Worm (Caenorhabditis elegans) whole organism, L3 larva: ENCODE measurements around the gene E01G4.6.

Experiments
- R02D3.7 ChIP-seq: fragments of 150-350 bp; optimal IDR thresholded peaks from 2 replicates; lab custom pipeline; 2014; ENCODE audit warnings: missing biosample characterization, missing genetic modification characterization
- ZK546.5 ChIP-seq: sonication (generic microtip); optimal IDR thresholded peaks from 2 replicates; lab custom pipeline; 2017; ENCODE audit warnings: missing biosample characterization, missing genetic modification characterization
- aly-2 ChIP-seq: fragments of 150-350 bp; optimal IDR thresholded peaks from 2 replicates; lab custom pipeline; 2014; ENCODE audit warnings: missing biosample characterization, missing genetic modification characterization
- ama-1 ChIP-seq: fragments of 150-350 bp; optimal IDR thresholded peaks from 2 replicates; lab custom pipeline; 2018
- ceh-16 ChIP-seq: sonication (generic microtip); optimal IDR thresholded peaks from 2 replicates; lab custom pipeline; 2017; ENCODE audit warnings: missing biosample characterization, missing genetic modification characterization
- ceh-28 ChIP-seq: fragments of 150-350 bp; optimal IDR thresholded peaks from 2 replicates; lab custom pipeline; 2014; ENCODE audit warnings: missing biosample characterization, missing genetic modification reagents, missing genetic modification characterization
- ceh-9 ChIP-seq: sonication (generic microtip); optimal IDR thresholded peaks from 2 replicates; lab custom pipeline; 2018; ENCODE audit warnings: missing biosample characterization, missing genetic modification characterization
- egl-27 ChIP-seq: sonication (generic microtip); optimal IDR thresholded peaks from 4 replicates; lab custom pipeline; 2017; ENCODE audit warnings: missing biosample characterization, missing genetic modification reagents, missing genetic modification characterization
- egl-5 ChIP-seq: fragments of 150-350 bp; optimal IDR thresholded peaks from 2 replicates; lab custom pipeline; 2017; ENCODE audit warnings: missing biosample characterization, missing genetic modification reagents, missing genetic modification characterization, inconsistent platforms
- elt-1 ChIP-seq: fragments of 150-350 bp; optimal IDR thresholded peaks from 2 replicates; lab custom pipeline; 2014; ENCODE audit warnings: missing biosample characterization, missing genetic modification characterization
- elt-3 ChIP-seq, 3 experiments: fragments of 150-350 bp in 1 of 3; sonication (generic microtip) in 2 of 3; optimal IDR thresholded peaks; 2 replicates in 2 of 3; 4 replicates in 1 of 3; lab custom pipeline; 2014 to 2017; ENCODE audit warnings: missing biosample characterization in 3 of 3, missing genetic modification characterization in 3 of 3
- eor-1 ChIP-seq, 2 experiments: fragments of 150-350 bp; optimal IDR thresholded peaks; 2 replicates each; lab custom pipeline; 2014 to 2018; ENCODE audit warnings: missing biosample characterization in 2 of 2, missing genetic modification characterization in 2 of 2
- fkh-10 ChIP-seq: sonication (generic microtip); optimal IDR thresholded peaks from 2 replicates; lab custom pipeline; 2017; ENCODE audit warnings: missing biosample characterization, missing genetic modification reagents, missing genetic modification characterization
- fkh-2 ChIP-seq: fragments of 150-350 bp; optimal IDR thresholded peaks from 2 replicates; lab custom pipeline; 2014; ENCODE audit warnings: missing biosample characterization, missing genetic modification reagents, missing genetic modification characterization
- hmg-11 ChIP-seq: sonication (generic microtip); optimal IDR thresholded peaks from 2 replicates; lab custom pipeline; 2016; ENCODE audit warnings: missing genetic modification characterization, missing compliant biosample characterization
- lin-15B ChIP-seq: fragments of 150-350 bp; optimal IDR thresholded peaks from 2 replicates; lab custom pipeline; 2014; ENCODE audit warnings: missing biosample characterization, missing genetic modification characterization
- lin-39 ChIP-seq: fragments of 150-350 bp; optimal IDR thresholded peaks from 2 replicates; lab custom pipeline; 2018; ENCODE audit warnings: missing biosample characterization, missing genetic modification reagents, missing genetic modification characterization
- lsy-12 ChIP-seq: sonication (generic microtip); optimal IDR thresholded peaks from 2 replicates; lab custom pipeline; 2016; ENCODE audit warnings: mild to moderate bottlenecking, missing genetic modification characterization, missing compliant biosample characterization
- mdl-1 ChIP-seq: fragments of 150-350 bp; optimal IDR thresholded peaks from 2 replicates; lab custom pipeline; 2014; ENCODE audit warnings: missing biosample characterization, missing genetic modification characterization
- mml-1 ChIP-seq: fragments of 150-350 bp; sonication (generic microtip); optimal IDR thresholded peaks from 3 replicates; lab custom pipeline; 2014; ENCODE audit warnings: missing biosample characterization, missing genetic modification characterization
- nfya-1 ChIP-seq: sonication (generic microtip); optimal IDR thresholded peaks from 2 replicates; lab custom pipeline; 2017; ENCODE audit warnings: missing genetic modification characterization, mild to moderate bottlenecking, missing compliant biosample characterization, antibody characterized with exemption, moderate library complexity; ENCODE audit not compliant: insufficient read depth
- nhr-11 ChIP-seq: fragments of 150-350 bp; optimal IDR thresholded peaks from 2 replicates; lab custom pipeline; 2014; ENCODE audit warnings: missing biosample characterization, missing genetic modification characterization
- nhr-12 ChIP-seq: fragments of 150-350 bp; optimal IDR thresholded peaks from 2 replicates; lab custom pipeline; 2014; ENCODE audit warnings: missing biosample characterization, missing genetic modification characterization
- nhr-23 ChIP-seq: fragments of 150-350 bp; optimal IDR thresholded peaks from 2 replicates; lab custom pipeline; 2014; ENCODE audit warnings: missing biosample characterization, missing genetic modification reagents, missing genetic modification characterization
- nhr-237 ChIP-seq: fragments of 150-350 bp; optimal IDR thresholded peaks from 2 replicates; lab custom pipeline; 2014; ENCODE audit warnings: missing biosample characterization, missing genetic modification characterization
- nhr-25 ChIP-seq: sonication (generic microtip); optimal IDR thresholded peaks from 2 replicates; lab custom pipeline; 2017; ENCODE audit warnings: missing biosample characterization, missing genetic modification characterization
- nhr-28 ChIP-seq: fragments of 150-350 bp; optimal IDR thresholded peaks from 2 replicates; lab custom pipeline; 2014; ENCODE audit warnings: missing biosample characterization, missing genetic modification characterization
- nhr-43 ChIP-seq: sonication (generic microtip); optimal IDR thresholded peaks from 2 replicates; lab custom pipeline; 2016; ENCODE audit warnings: mild to moderate bottlenecking, missing genetic modification characterization, missing compliant biosample characterization; ENCODE audit not compliant: poor library complexity, severe bottlenecking
- nhr-67 ChIP-seq: fragments of 150-350 bp; optimal IDR thresholded peaks from 2 replicates; lab custom pipeline; 2014; ENCODE audit warnings: missing biosample characterization, missing genetic modification characterization
- pha-4 ChIP-seq: fragments of 150-350 bp; optimal IDR thresholded peaks from 2 replicates; lab custom pipeline; 2014; ENCODE audit warnings: missing biosample characterization, missing genetic modification reagents, missing genetic modification characterization
- pqm-1 ChIP-seq: fragments of 150-350 bp; optimal IDR thresholded peaks from 2 replicates; lab custom pipeline; 2017; ENCODE audit warnings: missing biosample characterization, missing genetic modification characterization, inconsistent platforms
- sea-2 ChIP-seq: fragments of 150-350 bp; sonication (generic microtip); optimal IDR thresholded peaks from 4 replicates; lab custom pipeline; 2014; ENCODE audit warnings: missing biosample characterization, missing genetic modification reagents, missing genetic modification characterization
- skn-1 ChIP-seq: fragments of 150-350 bp; optimal IDR thresholded peaks from 2 replicates; lab custom pipeline; 2014; ENCODE audit warnings: missing biosample characterization, missing genetic modification characterization
- snpc-4 ChIP-seq: fragments of 150-350 bp; optimal IDR thresholded peaks from 2 replicates; lab custom pipeline; 2014; ENCODE audit warnings: missing biosample characterization, missing genetic modification characterization
- tbx-2 ChIP-seq: sonication (generic microtip); optimal IDR thresholded peaks from 2 replicates; lab custom pipeline; 2016; ENCODE audit warnings: mild to moderate bottlenecking, missing genetic modification characterization, missing compliant biosample characterization
- unc-62 ChIP-seq: fragments of 150-350 bp; sonication (generic microtip); optimal IDR thresholded peaks from 4 replicates; lab custom pipeline; 2014; ENCODE audit warnings: missing biosample characterization, missing genetic modification reagents, missing genetic modification characterization
- zag-1 ChIP-seq: fragments of 150-350 bp; optimal IDR thresholded peaks from 2 replicates; lab custom pipeline; 2014; ENCODE audit warnings: missing biosample characterization, missing genetic modification characterization
- ztf-11 ChIP-seq: fragments of 150-350 bp; optimal IDR thresholded peaks from 2 replicates; lab custom pipeline; 2014; ENCODE audit warnings: missing biosample characterization, missing genetic modification characterization
- ztf-4 ChIP-seq: fragments of 150-350 bp; optimal IDR thresholded peaks from 2 replicates; lab custom pipeline; 2014; ENCODE audit warnings: missing biosample characterization, missing genetic modification characterization

E01G4.6 gene

ce11 chrII:13481781-13482455 lies at the start of gene E01G4.6:
TSS of gene E01G4.6 (plus strand) at chrII:13482405.
- TF ChIP-seq R02D3.7 (tag; lab: Kevin White, UChicago), result no peak
- TF ChIP-seq elt-1 (tag; lab: Kevin White, UChicago), result no peak
- no peak for TF ChIP-seq nhr-237 (tag; lab: Kevin White, UChicago)
- no peak for TF ChIP-seq tbx-2 (tag; lab: Kevin White, UChicago)
- TF ChIP-seq nfya-1, result no peak
- TF ChIP-seq nhr-67 (tag; lab: Kevin White, UChicago), result no peak
- TF ChIP-seq nhr-25 (tag; lab: Kevin White, UChicago), result no peak
- no peak for TF ChIP-seq lin-39 (tag; lab: Kevin White, UChicago)
- no peak for TF ChIP-seq ceh-16 (tag; lab: Kevin White, UChicago)
- no peak for TF ChIP-seq nhr-43 (tag; lab: Kevin White, UChicago)
- no peak for TF ChIP-seq eor-1 (tag; optimal IDR thresholded peaks at IDR 0.05; lab: Kevin White, UChicago)

- no peak for TF ChIP-seq skn-1 (tag; lab: Kevin White, UChicago)
- TF ChIP-seq lsy-12 (tag; lab: Kevin White, UChicago), result no peak
These were observed 45.5 kb upstream of the E01G4.6 start, which contains the start of gene Y48E1C.4 for ce11 chrII:13436725-13437124. TSS of gene Y48E1C.4 (minus strand) at chrII:13436825.

ce11 chrII:13444307-13444706 lies 37.9 kb upstream of the E01G4.6 start:
- no peak for TF ChIP-seq nhr-43 (tag; lab: Kevin White, UChicago)
- TF ChIP-seq unc-62 (GFP tag; lab: Kevin White, UChicago), result no peak
- TF ChIP-seq hmg-11, result no peak
- TF ChIP-seq nhr-67 (tag; lab: Kevin White, UChicago), result no peak
- no peak for TF ChIP-seq ZK546.5 (tag; lab: Kevin White, UChicago)
- no peak for TF ChIP-seq ceh-9 (tag; lab: Kevin White, UChicago)
- TF ChIP-seq, all 47 proteins: peak for 0

ce11 chrII:13446597-13446996 lies 35.6 kb upstream of the E01G4.6 start:
- TF ChIP-seq nfya-1 (peak; percentile 99), sea-2 (GFP tag; lab: Kevin White, UChicago) (no peak)

ce11 chrII:13447166-13447643 lies 35.0 kb upstream of the E01G4.6 start, which contains the start of gene tbc-14:
TSS of gene tbc-14 (minus strand) at chrII:13447593.
- TF ChIP-seq nhr-11 (tag; lab: Kevin White, UChicago) (no peak), ceh-28 (peak; percentile 57)

ce11 chrII:13447668-13448067 lies 34.5 kb upstream of the E01G4.6 start:
- peak; percentile 47 for TF ChIP-seq hmg-11
- no peak for TF ChIP-seq nhr-67 (tag; lab: Kevin White, UChicago)
- no peak for TF ChIP-seq mml-1 (tag; lab: Kevin White, UChicago)
- TF ChIP-seq nhr-43 (tag; lab: Kevin White, UChicago), result peak; percentile 34
- peak; percentile 22 for TF ChIP-seq unc-62 (GFP tag; lab: Kevin White, UChicago)
- no peak for TF ChIP-seq eor-1 (tag; optimal IDR thresholded peaks at IDR 0.05; lab: Kevin White, UChicago)
- no peak for TF ChIP-seq ZK546.5 (tag; lab: Kevin White, UChicago)
- TF ChIP-seq fkh-10 (GFP tag; lab: Kevin White, UChicago), result peak; percentile 57
- no peak for TF ChIP-seq elt-3 (tag; optimal IDR thresholded peaks at IDR 0.05; lab: Kevin White, UChicago)
- no peak for TF ChIP-seq nhr-28 (tag; lab: Kevin White, UChicago)
- no peak for TF ChIP-seq egl-27
- TF ChIP-seq nhr-23 (tag; lab: Kevin White, UChicago), result peak; percentile 84
- peak; percentile 97 for TF ChIP-seq pha-4
- TF ChIP-seq tbx-2 (tag; lab: Kevin White, UChicago), result peak; percentile 5
- no peak for TF ChIP-seq elt-1 (tag; lab: Kevin White, UChicago)
- peak; percentile 97 for TF ChIP-seq lin-15B
- peak; percentile 84 for TF ChIP-seq egl-5 (tag; lab: Kevin White, UChicago)
- peak; percentile 63 for TF ChIP-seq ama-1 (lab: Kevin White, UChicago)
- TF ChIP-seq R02D3.7 (tag; lab: Kevin White, UChicago), result no peak
- TF ChIP-seq ztf-4 (tag; lab: Kevin White, UChicago), result no peak
- no peak for TF ChIP-seq ceh-16 (tag; lab: Kevin White, UChicago)
- TF ChIP-seq lin-39 (tag; lab: Kevin White, UChicago), result peak; percentile 77
- no peak for TF ChIP-seq ztf-11 (tag; lab: Kevin White, UChicago)
- no peak for TF ChIP-seq mdl-1 (tag; lab: Kevin White, UChicago)
- TF ChIP-seq zag-1 (tag; lab: Kevin White, UChicago), result no peak
- TF ChIP-seq nhr-237 (tag; lab: Kevin White, UChicago), result no peak
- peak; percentile 73 for TF ChIP-seq fkh-2 (tag; lab: Kevin White, UChicago)
- peak; percentile 73 for TF ChIP-seq nhr-25 (tag; lab: Kevin White, UChicago)
- TF ChIP-seq skn-1 (tag; lab: Kevin White, UChicago), result peak; percentile 77
- peak; percentile 87 for TF ChIP-seq snpc-4 (tag; lab: Kevin White, UChicago)
- no peak for TF ChIP-seq nhr-12
- TF ChIP-seq aly-2, result no peak
- peak; percentile 95 for TF ChIP-seq nfya-1
- TF ChIP-seq pqm-1 (tag; lab: Kevin White, UChicago), result peak; percentile 64
